Worm (Caenorhabditis elegans) whole organism, early embryonic: ENCODE measurements around the gene C14B9.10.
A peak's percentile ranks its signal among the peaks of the same experiment; 100 is the strongest.

ENCODE experiments used
- B0310.2 ChIP-seq: sonication (generic microtip); optimal IDR thresholded peaks from 2 replicates; lab custom pipeline; 2016; ENCODE audit warnings: mild to moderate bottlenecking, missing genetic modification characterization, missing compliant biosample characterization
- F13C5.2 ChIP-seq: sonication (generic microtip); optimal IDR thresholded peaks from 2 replicates; lab custom pipeline; 2017; ENCODE audit warnings: mild to moderate bottlenecking, missing genetic modification characterization, inconsistent platforms, missing compliant biosample characterization
- aly-1 ChIP-seq: sonication (generic microtip); optimal IDR thresholded peaks from 2 replicates; lab custom pipeline; 2016; ENCODE audit warnings: missing genetic modification characterization, missing compliant biosample characterization
- ama-1 ChIP-seq: fragments of 150-350 bp; optimal IDR thresholded peaks from 2 replicates; lab custom pipeline; 2014
- ceh-13 ChIP-seq: fragments of 200-800 bp; sonication (Bioruptor generic); optimal IDR thresholded peaks from 2 replicates; lab custom pipeline; 2018; ENCODE audit warnings: mild to moderate bottlenecking, missing genetic modification characterization, missing compliant biosample characterization
- ceh-36 ChIP-seq: sonication (generic microtip); optimal IDR thresholded peaks from 2 replicates; lab custom pipeline; 2016; ENCODE audit warnings: missing genetic modification characterization, inconsistent platforms, missing compliant biosample characterization
- ets-7 ChIP-seq: sonication (generic microtip); optimal IDR thresholded peaks from 2 replicates; lab custom pipeline; 2016; ENCODE audit warnings: missing genotype, missing genetic modification characterization, missing compliant biosample characterization
- flt-1 ChIP-seq: fragments of 200-800 bp; sonication (Bioruptor generic); IDR thresholded peaks from 2 replicates; pipeline ENCODE4 v1.3.6; 2022; ENCODE audit warnings: missing genetic modification characterization, missing compliant biosample characterization
- hmbx-1 ChIP-seq: sonication (generic microtip); optimal IDR thresholded peaks from 2 replicates; lab custom pipeline; 2016; ENCODE audit warnings: mild to moderate bottlenecking, missing genetic modification characterization, missing compliant biosample characterization
- hmg-4 ChIP-seq: fragments of 200-800 bp; sonication (Bioruptor generic); optimal IDR thresholded peaks from 2 replicates; lab custom pipeline; 2018; ENCODE audit warnings: mild to moderate bottlenecking, missing genetic modification characterization, missing compliant biosample characterization
- hnd-1 ChIP-seq: sonication (generic microtip); optimal IDR thresholded peaks from 2 replicates; lab custom pipeline; 2016; ENCODE audit warnings: missing genetic modification characterization, missing compliant biosample characterization
- pes-1 ChIP-seq: fragments of 200-800 bp; sonication (Bioruptor generic); IDR thresholded peaks from 2 replicates; pipeline ENCODE4 v1.3.6; 2022; ENCODE audit warnings: missing genetic modification reagents, missing genetic modification characterization, missing compliant biosample characterization
- scrt-1 ChIP-seq: fragments of 200-800 bp; sonication (Bioruptor generic); IDR thresholded peaks from 2 replicates; pipeline ENCODE4 v1.3.6; 2022; ENCODE audit warnings: missing genetic modification characterization, missing compliant biosample characterization
- sea-1 ChIP-seq: fragments of 200-800 bp; sonication (Bioruptor generic); conservative IDR thresholded peaks from 2 replicates; pipeline ENCODE4 v1.3.6; 2022; ENCODE audit warnings: missing genetic modification characterization, missing compliant biosample characterization
- tbx-11 ChIP-seq: fragments of 200-800 bp; sonication (Bioruptor generic); IDR thresholded peaks from 2 replicates; pipeline ENCODE4 v1.3.6; 2022; ENCODE audit warnings: missing genetic modification characterization, missing compliant biosample characterization
- tbx-37 ChIP-seq: fragments of 200-800 bp; sonication (Bioruptor generic); conservative IDR thresholded peaks from 2 replicates; pipeline ENCODE4 v1.3.6; 2022; ENCODE audit warnings: missing genetic modification reagents, missing genetic modification characterization, missing compliant biosample characterization
- tra-4 ChIP-seq: sonication (generic microtip); optimal IDR thresholded peaks from 2 replicates; lab custom pipeline; 2017; ENCODE audit warnings: missing genetic modification characterization, missing compliant biosample characterization

C14B9.10 gene

DNA sequence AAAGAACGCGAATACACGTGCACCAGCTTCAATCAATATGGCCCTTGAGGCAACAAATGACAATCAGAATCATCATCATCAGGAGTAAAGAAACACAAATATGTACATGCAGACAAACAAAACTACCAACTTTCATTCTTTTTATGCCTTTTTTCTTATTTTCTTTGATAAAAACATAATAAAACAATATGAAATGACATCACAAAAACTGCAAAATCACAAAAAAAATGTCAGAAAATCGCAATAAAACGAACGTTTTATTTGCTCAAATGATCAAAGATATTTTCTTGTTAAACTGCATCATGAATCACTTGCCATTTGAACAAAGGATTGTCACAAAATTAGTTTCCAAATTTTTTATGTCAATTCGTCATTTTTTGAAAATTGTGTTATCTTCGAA lies 23.8 kb downstream of the C14B9.10 start:
- TF ChIP-seq pes-1 (GFP tag; lab: Robert Waterston, UW), result no peak
- no peak for TF ChIP-seq hmg-4
- TF ChIP-seq ets-7 (tag; lab: Kevin White, UChicago), result no peak
- no peak for TF ChIP-seq B0310.2 (tag; lab: Kevin White, UChicago)
- no peak for TF ChIP-seq ama-1
- no peak for TF ChIP-seq F13C5.2
- no peak for TF ChIP-seq ceh-13 (GFP tag; lab: Kevin White, UChicago)
- TF ChIP-seq tbx-11, result no peak
- TF ChIP-seq hmbx-1 (tag; lab: Kevin White, UChicago), result no peak
- TF ChIP-seq tbx-37, result no peak

DNA sequence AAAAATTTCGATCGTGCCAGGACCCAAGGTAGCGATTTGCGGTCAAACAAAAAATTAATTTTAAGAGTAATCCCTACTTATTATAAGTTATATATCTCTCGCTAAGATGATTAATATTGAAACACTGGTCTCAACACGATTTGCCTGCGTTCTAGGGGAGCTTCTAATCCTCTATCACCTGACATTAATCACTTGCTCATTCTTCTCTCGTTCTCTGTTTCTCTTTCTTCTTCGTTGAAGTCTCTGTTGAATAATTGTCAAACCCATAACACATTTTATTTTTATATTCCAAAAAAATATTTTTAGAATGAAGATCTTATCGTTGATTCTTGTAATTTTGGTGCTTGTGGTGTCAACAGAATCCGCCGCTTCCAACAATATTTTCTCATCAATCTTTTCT lies 24.5 kb downstream of the C14B9.10 start, which contains the start of gene D2007.1:
D2007.1 (plus strand) TSS at position 301 of the 400 bp plus-strand sequence.
- TF ChIP-seq pes-1 (GFP tag; lab: Robert Waterston, UW), result no peak
- no peak for TF ChIP-seq ama-1
- TF ChIP-seq scrt-1 (GFP tag; lab: Robert Waterston, UW), result no peak
- no peak for TF ChIP-seq flt-1 (GFP tag; lab: Robert Waterston, UW)
- no peak for TF ChIP-seq ets-7 (tag; lab: Kevin White, UChicago)
- TF ChIP-seq hmg-4, result no peak
- TF ChIP-seq tra-4 (tag; lab: Kevin White, UChicago), result no peak
- TF ChIP-seq aly-1 (tag; lab: Kevin White, UChicago), result no peak
- no peak for TF ChIP-seq B0310.2 (tag; lab: Kevin White, UChicago)
- no peak for TF ChIP-seq hmbx-1 (tag; lab: Kevin White, UChicago)
- TF ChIP-seq sea-1 (GFP tag; lab: Robert Waterston, UW), result no peak
- no peak for TF ChIP-seq F13C5.2
- no peak for TF ChIP-seq tbx-37
- TF ChIP-seq hnd-1 (tag; lab: Kevin White, UChicago), result no peak
- no peak for TF ChIP-seq ceh-13 (GFP tag; lab: Kevin White, UChicago)

- TF ChIP-seq ceh-13 (GFP tag; lab: Kevin White, UChicago), result no peak
- no peak for TF ChIP-seq F13C5.2
- TF ChIP-seq hmbx-1 (tag; lab: Kevin White, UChicago), result no peak
- TF ChIP-seq pes-1 (GFP tag; lab: Robert Waterston, UW), result no peak
- TF ChIP-seq B0310.2 (tag; lab: Kevin White, UChicago), result no peak
- no peak for TF ChIP-seq aly-1 (tag; lab: Kevin White, UChicago)
- no peak for TF ChIP-seq tra-4 (tag; lab: Kevin White, UChicago)
- no peak for TF ChIP-seq ceh-36 (tag; lab: Kevin White, UChicago)
- no peak for TF ChIP-seq hnd-1 (tag; lab: Kevin White, UChicago)
- no peak for TF ChIP-seq ets-7 (tag; lab: Kevin White, UChicago)
Measured at ce11 chrIII:8158140-8158786, 27.6 kb downstream of the C14B9.10 start, which contains the start of gene atg-13. atg-13 (minus strand) TSS chrIII:8158190.

DNA sequence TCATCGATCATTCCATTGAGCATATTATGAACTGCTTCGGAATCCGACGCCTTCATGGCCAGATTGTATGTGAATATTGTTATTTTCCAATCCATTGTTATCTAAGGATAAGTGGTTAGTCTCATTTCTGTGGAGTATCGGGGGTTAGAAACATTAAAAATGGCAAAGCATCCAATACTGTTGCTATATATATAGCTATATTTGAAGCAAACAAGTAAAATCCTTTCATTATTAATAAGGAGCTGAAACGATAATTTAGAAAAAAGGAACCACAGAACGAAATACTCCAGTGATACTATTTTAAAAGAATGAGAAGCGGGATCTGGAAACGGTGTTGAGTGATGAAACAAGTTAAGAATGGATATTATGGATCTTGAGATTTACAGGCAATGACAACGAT lies 30.6 kb downstream of the C14B9.10 start, which contains the start of gene inpp-5K:
inpp-5K (minus strand) TSS at position 101 of the 400 bp plus-strand sequence.
- TF ChIP-seq scrt-1 (GFP tag; lab: Robert Waterston, UW) (no peak), tra-4 (tag; lab: Kevin White, UChicago) (no peak), tbx-11 (no peak), sea-1 (GFP tag; lab: Robert Waterston, UW) (no peak), ets-7 (tag; lab: Kevin White, UChicago) (no peak), pes-1 (GFP tag; lab: Robert Waterston, UW) (no peak), ama-1 (no peak), hmbx-1 (tag; lab: Kevin White, UChicago) (no peak), aly-1 (tag; lab: Kevin White, UChicago) (no peak), F13C5.2 (no peak)

- no peak for TF ChIP-seq scrt-1 (GFP tag; lab: Robert Waterston, UW)
- no peak for TF ChIP-seq hmbx-1 (tag; lab: Kevin White, UChicago)
- TF ChIP-seq tbx-37, result no peak
- no peak for TF ChIP-seq hnd-1 (tag; lab: Kevin White, UChicago)
- TF ChIP-seq tra-4 (tag; lab: Kevin White, UChicago), result no peak
- TF ChIP-seq tbx-11, result no peak
- no peak for TF ChIP-seq ets-7 (tag; lab: Kevin White, UChicago)
- no peak for TF ChIP-seq flt-1 (GFP tag; lab: Robert Waterston, UW)
- TF ChIP-seq B0310.2 (tag; lab: Kevin White, UChicago), result no peak
- no peak for TF ChIP-seq ceh-13 (GFP tag; lab: Kevin White, UChicago)
- TF ChIP-seq aly-1 (tag; lab: Kevin White, UChicago), result no peak
- TF ChIP-seq ceh-36 (tag; lab: Kevin White, UChicago), result no peak
- no peak for TF ChIP-seq pes-1 (GFP tag; lab: Robert Waterston, UW)
- TF ChIP-seq F13C5.2, result no peak
- no peak for TF ChIP-seq ama-1
- no peak for TF ChIP-seq sea-1 (GFP tag; lab: Robert Waterston, UW)
- no peak for TF ChIP-seq hmg-4
Measured at ce11 chrIII:8163283-8163682, 32.6 kb downstream of the C14B9.10 start, which contains the start of gene bath-42. bath-42 (minus strand) TSS chrIII:8163383.

ce11 chrIII:8163788-8164423 lies 33.3 kb downstream of the C14B9.10 start, which contains the start of gene prp-8:
prp-8 (plus strand) TSS chrIII:8164373.
- TF ChIP-seq tbx-37 (peak; percentile 47; the same call in 1 of the 2 replicates), scrt-1 (GFP tag; lab: Robert Waterston, UW) (no peak), flt-1 (GFP tag; lab: Robert Waterston, UW) (peak; percentile 38; the same call in 1 of the 2 replicates), B0310.2 (tag; lab: Kevin White, UChicago) (no peak), aly-1 (tag; lab: Kevin White, UChicago) (no peak), F13C5.2 (peak; percentile 41), hmg-4 (peak; percentile 60), ama-1 (no peak)

DNA sequence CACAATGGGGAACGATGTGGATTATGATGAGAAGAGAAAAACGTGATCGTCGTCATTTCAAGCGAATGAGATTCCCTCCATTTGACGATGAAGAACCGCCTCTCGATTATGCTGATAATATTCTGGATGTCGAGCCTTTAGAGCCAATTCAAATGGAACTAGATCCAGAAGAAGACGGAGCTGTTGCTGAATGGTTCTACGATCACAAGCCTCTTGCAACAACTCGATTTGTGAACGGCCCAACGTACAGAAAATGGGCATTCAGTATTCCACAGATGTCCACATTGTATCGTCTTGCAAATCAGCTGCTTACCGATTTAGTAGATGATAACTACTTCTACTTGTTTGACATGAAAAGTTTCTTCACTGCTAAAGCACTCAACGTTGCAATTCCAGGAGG lies 34.1 kb downstream of the C14B9.10 start:
- TF ChIP-seq aly-1 (tag; lab: Kevin White, UChicago), result no peak
